Fruit fly (Drosophila melanogaster) whole organism, embryonic: Measurements from ENCODE around the gene Tlk.

ENCODE experiments used
- Atf3 ChIP-seq: fragments of 200-800 bp; sonication (Bioruptor generic); optimal IDR thresholded peaks from 3 replicates; lab custom pipeline; 2016; ENCODE audit warnings: missing biosample characterization, missing genetic modification characterization
- Blimp-1 ChIP-seq: fragments of 200-800 bp; sonication (Bioruptor generic); optimal IDR thresholded peaks from 3 replicates; lab custom pipeline; 2018; ENCODE audit warnings: missing biosample characterization, missing genetic modification characterization, mild to moderate bottlenecking, moderate library complexity, missing genetic modification reagents
- CG10543 ChIP-seq: fragments of 200-800 bp; sonication (Bioruptor generic); optimal IDR thresholded peaks from 3 replicates; lab custom pipeline; 2017; ENCODE audit warnings: missing biosample characterization, mild to moderate bottlenecking, missing genetic modification characterization, moderate library complexity
- CG12219 ChIP-seq: fragments of 200-800 bp; sonication (Bioruptor generic); optimal IDR thresholded peaks from 3 replicates; lab custom pipeline; 2018; ENCODE audit warnings: missing biosample characterization, mild to moderate bottlenecking, missing genetic modification characterization
- CG12391 ChIP-seq: fragments of 200-800 bp; sonication (Bioruptor generic); optimal IDR thresholded peaks from 3 replicates; lab custom pipeline; 2018; ENCODE audit warnings: missing biosample characterization, mild to moderate bottlenecking, missing genetic modification characterization, moderate library complexity
- CG13296 ChIP-seq: fragments of 200-800 bp; sonication (Bioruptor generic); optimal IDR thresholded peaks from 3 replicates; lab custom pipeline; 2018; ENCODE audit warnings: missing biosample characterization, mild to moderate bottlenecking, missing genetic modification characterization
- CG14667 ChIP-seq: fragments of 200-800 bp; sonication (Bioruptor generic); IDR thresholded peaks from 2 replicates; pipeline ENCODE4 v1.3.6; 2022; ENCODE audit warnings: missing biosample characterization, missing genetic modification characterization
- CG1647 ChIP-seq: fragments of 200-800 bp; sonication (Bioruptor generic); optimal IDR thresholded peaks from 3 replicates; lab custom pipeline; 2016; ENCODE audit warnings: missing biosample characterization, missing genetic modification characterization
- CG16815 ChIP-seq: fragments of 200-800 bp; sonication (Bioruptor generic); optimal IDR thresholded peaks from 3 replicates; lab custom pipeline; 2017; ENCODE audit warnings: missing biosample characterization, mild to moderate bottlenecking, missing genetic modification characterization
- CG17568 ChIP-seq: fragments of 200-800 bp; sonication (Bioruptor generic); optimal IDR thresholded peaks from 2 replicates; lab custom pipeline; 2018; ENCODE audit warnings: missing biosample characterization, mild to moderate bottlenecking, missing genetic modification characterization, moderate library complexity
- CG17802 ChIP-seq: fragments of 200-800 bp; sonication (Bioruptor generic); optimal IDR thresholded peaks from 2 replicates; lab custom pipeline; 2018; ENCODE audit warnings: missing biosample characterization, mild to moderate bottlenecking, missing genetic modification characterization, moderate library complexity
- CG2120 ChIP-seq: fragments of 200-800 bp; sonication (Bioruptor generic); optimal IDR thresholded peaks from 3 replicates; lab custom pipeline; 2016; ENCODE audit warnings: missing biosample characterization, missing genetic modification characterization
- CG34224 ChIP-seq: fragments of 200-800 bp; sonication (Bioruptor generic); IDR thresholded peaks from 3 replicates; pipeline ENCODE4 v1.3.6; 2022; ENCODE audit warnings: missing biosample characterization, missing genetic modification characterization; ENCODE audit not compliant: partially characterized antibody
- CG3847 ChIP-seq: fragments of 200-800 bp; sonication (Bioruptor generic); IDR thresholded peaks from 2 replicates; pipeline ENCODE4 v1.3.6; 2022; ENCODE audit warnings: missing biosample characterization, missing genetic modification characterization
- CG43689 ChIP-seq: fragments of 200-800 bp; sonication (Bioruptor generic); IDR thresholded peaks from 2 replicates; pipeline ENCODE4 v1.3.6; 2022; ENCODE audit warnings: missing biosample characterization, missing genetic modification characterization
- CG6175 ChIP-seq: fragments of 200-800 bp; sonication (Bioruptor generic); IDR thresholded peaks from 3 replicates; pipeline ENCODE4 v1.3.6; 2022; ENCODE audit warnings: missing biosample characterization, missing genetic modification characterization
- CG6254 ChIP-seq: fragments of 200-800 bp; sonication (Bioruptor generic); optimal IDR thresholded peaks from 3 replicates; lab custom pipeline; 2017; ENCODE audit warnings: mild to moderate bottlenecking, missing biosample characterization, missing genetic modification reagents, missing genetic modification characterization
- CG7745 ChIP-seq: fragments of 200-800 bp; sonication (Bioruptor generic); optimal IDR thresholded peaks from 2 replicates; lab custom pipeline; 2018; ENCODE audit warnings: missing biosample characterization, mild to moderate bottlenecking, missing genetic modification characterization, moderate library complexity
- CG7786 ChIP-seq: fragments of 200-800 bp; sonication (Bioruptor generic); optimal IDR thresholded peaks from 2 replicates; lab custom pipeline; 2016; ENCODE audit warnings: missing biosample characterization, missing genetic modification characterization
- Chrac-16 ChIP-seq: fragments of 200-800 bp; sonication (Bioruptor generic); optimal IDR thresholded peaks from 3 replicates; lab custom pipeline; 2016; ENCODE audit warnings: missing biosample characterization, missing genetic modification characterization
- D19B ChIP-seq: fragments of 200-800 bp; sonication (Bioruptor generic); optimal IDR thresholded peaks from 2 replicates; lab custom pipeline; 2017; ENCODE audit warnings: missing biosample characterization, mild to moderate bottlenecking, missing genetic modification characterization
- Drgx ChIP-seq: fragments of 200-800 bp; sonication (Bioruptor generic); IDR thresholded peaks from 2 replicates; pipeline ENCODE4 v1.3.6; 2022; ENCODE audit warnings: missing biosample characterization, missing genetic modification characterization
- E2f1 ChIP-seq: fragments of 200-800 bp; sonication (Bioruptor generic); IDR thresholded peaks from 2 replicates; pipeline ENCODE4 v1.3.6; 2022; ENCODE audit warnings: missing biosample characterization, missing genetic modification characterization
- E2f2 ChIP-seq: fragments of 200-800 bp; sonication (Bioruptor generic); IDR thresholded peaks from 2 replicates; pipeline ENCODE4 v1.3.6; 2022; ENCODE audit warnings: missing biosample characterization, missing genetic modification characterization
- Fer1 ChIP-seq: fragments of 200-800 bp; sonication (Bioruptor generic); optimal IDR thresholded peaks from 2 replicates; lab custom pipeline; 2017; ENCODE audit warnings: missing biosample characterization, mild to moderate bottlenecking, missing genetic modification characterization
- Hr78 ChIP-seq, 2 experiments: fragments of 200-800 bp in 1 of 2; fragments of >200 bp in 1 of 2; sonication (Bioruptor generic) in 1 of 2; optimal IDR thresholded peaks; 2 replicates each; lab custom pipeline; 2017 to 2019; ENCODE audit warnings: missing biosample characterization in 2 of 2, missing genetic modification characterization in 2 of 2, mild to moderate bottlenecking in 1 of 2, moderate library complexity in 1 of 2
- Hsf ChIP-seq: fragments of 200-800 bp; sonication (Bioruptor generic); optimal IDR thresholded peaks from 3 replicates; lab custom pipeline; 2016; ENCODE audit warnings: missing biosample characterization, missing genetic modification characterization
- MBD-R2 ChIP-seq: fragments of 200-800 bp; sonication (Bioruptor generic); IDR thresholded peaks from 2 replicates; pipeline ENCODE4 v1.3.6; 2022; ENCODE audit warnings: missing biosample characterization, missing genetic modification characterization
- MTF-1 ChIP-seq: fragments of 200-800 bp; sonication (Bioruptor generic); optimal IDR thresholded peaks from 2 replicates; lab custom pipeline; 2018; ENCODE audit warnings: missing biosample characterization, mild to moderate bottlenecking, missing genetic modification characterization, borderline replicate concordance
- Max ChIP-seq: fragments of 200-800 bp; sonication (Bioruptor generic); optimal IDR thresholded peaks from 2 replicates; lab custom pipeline; 2016; ENCODE audit warnings: missing biosample characterization, mild to moderate bottlenecking, missing genetic modification characterization
- Mrtf ChIP-seq: fragments of 200-800 bp; sonication (Bioruptor generic); IDR thresholded peaks from 3 replicates; pipeline ENCODE4 v1.3.6; 2022; ENCODE audit warnings: missing biosample characterization, missing genetic modification characterization
- NC2α ChIP-seq: fragments of 200-800 bp; sonication (Bioruptor generic); optimal IDR thresholded peaks from 2 replicates; lab custom pipeline; 2016; ENCODE audit warnings: missing biosample characterization, missing genetic modification characterization
- PHDP ChIP-seq: fragments of 200-800 bp; sonication (Bioruptor generic); optimal IDR thresholded peaks from 3 replicates; lab custom pipeline; 2018; ENCODE audit warnings: missing biosample characterization, mild to moderate bottlenecking, missing genetic modification characterization, moderate library complexity
- Sox102F ChIP-seq: fragments of 200-800 bp; sonication (Bioruptor generic); optimal IDR thresholded peaks from 2 replicates; lab custom pipeline; 2018; ENCODE audit warnings: missing biosample characterization, mild to moderate bottlenecking, missing genetic modification characterization, moderate library complexity
- ara ChIP-seq: fragments of 200-800 bp; sonication (Bioruptor generic); IDR thresholded peaks from 2 replicates; pipeline ENCODE4 v1.3.6; 2022; ENCODE audit warnings: missing biosample characterization, missing genetic modification characterization
- ci ChIP-seq: fragments of 200-800 bp; sonication (Bioruptor generic); IDR thresholded peaks from 3 replicates; pipeline ENCODE4 v1.3.6; 2022; ENCODE audit warnings: missing biosample characterization, missing genetic modification characterization
- gfzf ChIP-seq: fragments of 200-800 bp; sonication (Bioruptor generic); optimal IDR thresholded peaks from 2 replicates; lab custom pipeline; 2016; ENCODE audit warnings: missing biosample characterization, mild to moderate bottlenecking, missing genetic modification characterization, moderate library complexity
- grau ChIP-seq: fragments of 200-800 bp; optimal IDR thresholded peaks from 3 replicates; lab custom pipeline; 2019; ENCODE audit warnings: missing biosample characterization, mild to moderate bottlenecking, missing genetic modification characterization, moderate library complexity
- inv ChIP-seq: fragments of 200-800 bp; sonication (Bioruptor generic); IDR thresholded peaks from 2 replicates; pipeline ENCODE4 v1.3.6; 2022; ENCODE audit warnings: missing biosample characterization, missing genetic modification characterization; ENCODE audit not compliant: partially characterized antibody
- pros ChIP-seq: fragments of 200-800 bp; sonication (Bioruptor generic); optimal IDR thresholded peaks from 3 replicates; lab custom pipeline; 2019; ENCODE audit warnings: missing biosample characterization, mild to moderate bottlenecking, missing genetic modification characterization, moderate library complexity
- salm ChIP-seq: fragments of 200-800 bp; sonication (Bioruptor generic); optimal IDR thresholded peaks from 2 replicates; lab custom pipeline; 2018; ENCODE audit warnings: missing biosample characterization, mild to moderate bottlenecking, missing genetic modification characterization
- sc ChIP-seq, 3 experiments: fragments of >200 bp in 2 of 3; fragments of 200-800 bp in 1 of 3; sonication (Bioruptor generic) in 1 of 3; optimal IDR thresholded peaks; 2 replicates in 2 of 3; 3 replicates in 1 of 3; lab custom pipeline; 2017; ENCODE audit warnings: mild to moderate bottlenecking in 1 of 3, missing biosample characterization in 1 of 3, missing genetic modification characterization in 1 of 3, missing genetic modification reagents in 1 of 3
- sens-2 ChIP-seq: fragments of 200-800 bp; sonication (Bioruptor generic); IDR thresholded peaks from 2 replicates; pipeline ENCODE4 v1.3.6; 2022; ENCODE audit warnings: missing biosample characterization, missing genetic modification characterization
- sr ChIP-seq: fragments of 200-800 bp; sonication (Bioruptor generic); IDR thresholded peaks from 3 replicates; pipeline ENCODE4 v1.3.6; 2022; ENCODE audit warnings: missing biosample characterization, missing genetic modification characterization
- tna ChIP-seq: fragments of 200-800 bp; sonication (Bioruptor generic); IDR thresholded peaks from 2 replicates; pipeline ENCODE4 v1.3.6; 2022; ENCODE audit warnings: missing biosample characterization, missing genetic modification characterization; ENCODE audit not compliant: partially characterized antibody
- unc-4 ChIP-seq: fragments of 200-800 bp; sonication (Bioruptor generic); IDR thresholded peaks from 2 replicates; pipeline ENCODE4 v1.3.6; 2022; ENCODE audit warnings: missing biosample characterization, missing genetic modification characterization; ENCODE audit not compliant: partially characterized antibody
- vfl ChIP-seq: fragments of 200-800 bp; sonication (Bioruptor generic); optimal IDR thresholded peaks from 2 replicates; lab custom pipeline; 2016; ENCODE audit warnings: missing biosample characterization, missing genetic modification characterization
- zfh2 ChIP-seq: fragments of 200-800 bp; sonication (Bioruptor generic); optimal IDR thresholded peaks from 2 replicates; lab custom pipeline; 2016; ENCODE audit warnings: missing biosample characterization, missing genetic modification characterization

Gene Tlk

dm6 chrX:3742002-3742722 is 22.4 kb downstream of the Tlk start (continued):
- TF ChIP-seq CG13296 (GFP tag; lab: Kevin White, UChicago) (peak; percentile 100), Hr78 (GFP tag; optimal IDR thresholded peaks at IDR 0.05; lab: Kevin White, UChicago) (peak in 1 of 2 experiments; percentile 93), CG14667 (GFP tag; lab: Robert Waterston, UW) (peak; percentile 99), CG3847 (GFP tag; lab: Robert Waterston, UW) (peak; percentile 100), Mrtf (GFP tag; lab: Robert Waterston, UW) (peak; percentile 99), vfl (GFP tag; lab: Kevin White, UChicago) (peak; percentile 99), grau (tag; lab: Kevin White, UChicago) (peak; percentile 99), Blimp-1 (GFP tag; lab: Kevin White, UChicago) (peak; percentile 99), CG1647 (GFP tag; lab: Kevin White, UChicago) (peak; percentile 99), unc-4 (GFP tag; lab: Robert Waterston, UW) (0 out of 2 replicates have a peak, but pooled peaks have one; percentile 35), Drgx (peak; percentile 99), CG17802 (peak; percentile 91), CG16815 (GFP tag; lab: Kevin White, UChicago) (peak; percentile 99), E2f1 (peak; percentile 99), CG10543 (peak; percentile 100), CG6175 (GFP tag; lab: Robert Waterston, UW) (peak; percentile 99), inv (GFP tag; lab: Robert Waterston, UW) (0 out of 2 replicates have a peak, but pooled peaks have one; percentile 26), PHDP (tag; lab: Kevin White, UChicago) (peak; percentile 99), tna (GFP tag; lab: Robert Waterston, UW) (no peak), MTF-1 (GFP tag; lab: Kevin White, UChicago) (peak; percentile 98), CG34224 (GFP tag; lab: Robert Waterston, UW) (peak; percentile 41), CG7786 (GFP tag; lab: Kevin White, UChicago) (peak; percentile 99), CG17568 (GFP tag; lab: Kevin White, UChicago) (peak; percentile 98), sens-2 (peak; percentile 99), CG6254 (GFP tag; lab: Kevin White, UChicago) (peak; percentile 97), Max (GFP tag; lab: Kevin White, UChicago) (peak; percentile 99), Sox102F (GFP tag; lab: Kevin White, UChicago) (peak; percentile 99), pros (GFP tag; lab: Kevin White, UChicago) (peak; percentile 96), E2f2 (GFP tag; lab: Robert Waterston, UW) (peak; percentile 92), zfh2 (GFP tag; lab: Kevin White, UChicago) (peak; percentile 99), NC2α (peak; percentile 99), ci (peak; percentile 100), sr (GFP tag; lab: Robert Waterston, UW) (peak; percentile 100), Hsf (GFP tag; lab: Kevin White, UChicago) (peak; percentile 99), CG43689 (GFP tag; lab: Robert Waterston, UW) (peak; percentile 99), sc (optimal IDR thresholded peaks at IDR 0.05; lab: Kevin White, UChicago) (no peak), sc (GFP tag; optimal IDR thresholded peaks at IDR 0.05; lab: Kevin White, UChicago) (peak; percentile 99), MBD-R2 (GFP tag; lab: Robert Waterston, UW) (peak; percentile 100), CG7745 (tag; lab: Kevin White, UChicago) (peak; percentile 94), Fer1 (GFP tag; lab: Kevin White, UChicago) (peak; percentile 100), CG2120 (GFP tag; lab: Kevin White, UChicago) (peak; percentile 100), Chrac-16 (GFP tag; lab: Kevin White, UChicago) (peak; percentile 100), CG12391 (peak; percentile 100), D19B (GFP tag; lab: Kevin White, UChicago) (peak; percentile 97), gfzf (GFP tag; lab: Kevin White, UChicago) (peak; percentile 43), ara (GFP tag; lab: Robert Waterston, UW) (peak; percentile 100), Atf3 (GFP tag; lab: Kevin White, UChicago) (peak; percentile 99), salm (tag; lab: Kevin White, UChicago) (peak; percentile 99), CG12219 (peak; percentile 99)
